Fruit fly (Drosophila melanogaster) whole organism, embryonic: ENCODE measurements around the gene CG9132.

ENCODE experiments used
- Abd-B ChIP-seq: fragments of 200-800 bp; sonication (Bioruptor generic); optimal IDR thresholded peaks from 2 replicates; lab custom pipeline; 2018; ENCODE audit warnings: missing biosample characterization, mild to moderate bottlenecking, missing genetic modification characterization, moderate library complexity
- Atf-2 ChIP-seq: fragments of 200-800 bp; sonication (Bioruptor generic); optimal IDR thresholded peaks from 2 replicates; lab custom pipeline; 2016; ENCODE audit warnings: missing biosample characterization, missing genetic modification characterization
- CG11093 ChIP-seq: fragments of 200-800 bp; sonication (Bioruptor generic); IDR thresholded peaks from 3 replicates; pipeline ENCODE4 v1.3.6; 2022; ENCODE audit warnings: missing biosample characterization, missing genetic modification characterization
- CG11398 ChIP-seq: fragments of 200-800 bp; sonication (Bioruptor generic); optimal IDR thresholded peaks from 2 replicates; lab custom pipeline; 2016; ENCODE audit warnings: missing biosample characterization, missing genetic modification characterization
- CG12155 ChIP-seq: fragments of 200-800 bp; sonication (Bioruptor generic); optimal IDR thresholded peaks from 3 replicates; lab custom pipeline; 2016; ENCODE audit warnings: missing biosample characterization, missing genetic modification characterization
- CG13123 ChIP-seq: fragments of 200-800 bp; sonication (Bioruptor generic); optimal IDR thresholded peaks from 2 replicates; lab custom pipeline; 2016; ENCODE audit warnings: missing biosample characterization, missing genetic modification characterization
- CG15011 ChIP-seq: fragments of 200-800 bp; sonication (Bioruptor generic); optimal IDR thresholded peaks from 3 replicates; lab custom pipeline; 2018; ENCODE audit warnings: missing biosample characterization, mild to moderate bottlenecking, missing genetic modification characterization
- CG15514 ChIP-seq: fragments of 200-800 bp; sonication (Bioruptor generic); optimal IDR thresholded peaks from 3 replicates; lab custom pipeline; 2017; ENCODE audit warnings: missing biosample characterization, missing genetic modification characterization, mild to moderate bottlenecking, moderate library complexity, missing genetic modification reagents
- CG17385 ChIP-seq: fragments of 200-800 bp; sonication (Bioruptor generic); optimal IDR thresholded peaks from 3 replicates; lab custom pipeline; 2018; ENCODE audit warnings: missing biosample characterization, mild to moderate bottlenecking, missing genetic modification characterization
- CG18476 ChIP-seq: fragments of 200-800 bp; sonication (Bioruptor generic); optimal IDR thresholded peaks from 2 replicates; lab custom pipeline; 2016; ENCODE audit warnings: missing biosample characterization, mild to moderate bottlenecking, missing genetic modification characterization
- CG18599 ChIP-seq: fragments of 200-800 bp; sonication (Bioruptor generic); optimal IDR thresholded peaks from 3 replicates; lab custom pipeline; 2017; ENCODE audit warnings: missing biosample characterization, missing genetic modification characterization, mild to moderate bottlenecking, moderate library complexity, missing genetic modification reagents
- CG2199 ChIP-seq: fragments of 200-800 bp; sonication (Bioruptor generic); IDR thresholded peaks from 3 replicates; pipeline ENCODE4 v1.3.6; 2022; ENCODE audit warnings: missing biosample characterization, missing genetic modification characterization
- CG3065 ChIP-seq: fragments of 200-800 bp; sonication (Bioruptor generic); optimal IDR thresholded peaks from 2 replicates; lab custom pipeline; 2016; ENCODE audit warnings: missing biosample characterization, missing genetic modification characterization
- CG34422 ChIP-seq: fragments of 200-800 bp; sonication (Bioruptor generic); IDR thresholded peaks from 3 replicates; pipeline ENCODE4 v1.3.6; 2022; ENCODE audit warnings: missing biosample characterization, missing genetic modification characterization
- CG4360 ChIP-seq: fragments of 200-800 bp; sonication (Bioruptor generic); IDR thresholded peaks from 2 replicates; pipeline ENCODE4 v1.3.6; 2022; ENCODE audit warnings: missing biosample characterization, missing genetic modification characterization
- CG7839 ChIP-seq: fragments of 200-800 bp; sonication (Bioruptor generic); optimal IDR thresholded peaks from 3 replicates; lab custom pipeline; 2018; ENCODE audit warnings: missing biosample characterization, mild to moderate bottlenecking, missing genetic modification characterization, moderate library complexity
- CG7928 ChIP-seq: fragments of 200-800 bp; sonication (Bioruptor generic); optimal IDR thresholded peaks from 2 replicates; lab custom pipeline; 2017; ENCODE audit warnings: missing biosample characterization, mild to moderate bottlenecking, missing genetic modification characterization
- CG9817 ChIP-seq: fragments of 200-800 bp; sonication (Bioruptor generic); optimal IDR thresholded peaks from 2 replicates; lab custom pipeline; 2018; ENCODE audit warnings: missing biosample characterization, mild to moderate bottlenecking, missing genetic modification characterization, moderate library complexity
- Chrac-16 ChIP-seq: fragments of 200-800 bp; sonication (Bioruptor generic); optimal IDR thresholded peaks from 3 replicates; lab custom pipeline; 2016; ENCODE audit warnings: missing biosample characterization, missing genetic modification characterization
- CoRest ChIP-seq: fragments of 200-800 bp; sonication (Bioruptor generic); optimal IDR thresholded peaks from 3 replicates; lab custom pipeline; 2018; ENCODE audit warnings: missing biosample characterization, mild to moderate bottlenecking, missing genetic modification characterization, moderate library complexity
- Dref ChIP-seq: fragments of 200-800 bp; sonication (Bioruptor generic); IDR thresholded peaks from 2 replicates; pipeline ENCODE4 v1.3.6; 2022; ENCODE audit warnings: missing biosample characterization, missing genetic modification characterization
- Eip74EF ChIP-seq, 2 experiments: fragments of 200-800 bp in 1 of 2; fragments of >200 bp in 1 of 2; sonication (Bioruptor generic) in 1 of 2; optimal IDR thresholded peaks; 2 replicates each; lab custom pipeline; 2017 to 2019; ENCODE audit warnings: missing biosample characterization in 2 of 2, missing genetic modification characterization in 2 of 2, mild to moderate bottlenecking in 1 of 2, moderate library complexity in 1 of 2
- H15 ChIP-seq: fragments of 200-800 bp; sonication (Bioruptor generic); IDR thresholded peaks from 3 replicates; pipeline ENCODE4 v1.3.6; 2022; ENCODE audit warnings: missing biosample characterization, missing genetic modification characterization
- HmgD ChIP-seq: fragments of 200-800 bp; sonication (Bioruptor generic); optimal IDR thresholded peaks from 3 replicates; lab custom pipeline; 2016; ENCODE audit warnings: missing biosample characterization, missing genetic modification characterization
- Hr39 ChIP-seq: fragments of >200 bp; optimal IDR thresholded peaks from 2 replicates; lab custom pipeline; 2017
- Hr51 ChIP-seq, 2 experiments: fragments of 200-800 bp; sonication (Bioruptor generic); optimal IDR thresholded peaks; 2 replicates in 1 of 2; 3 replicates in 1 of 2; lab custom pipeline; 2016 to 2018; ENCODE audit warnings: missing biosample characterization in 2 of 2, missing genetic modification characterization in 2 of 2, mild to moderate bottlenecking in 1 of 2, moderate library complexity in 1 of 2
- MTF-1 ChIP-seq: fragments of 200-800 bp; sonication (Bioruptor generic); optimal IDR thresholded peaks from 2 replicates; lab custom pipeline; 2018; ENCODE audit warnings: missing biosample characterization, mild to moderate bottlenecking, missing genetic modification characterization, borderline replicate concordance
- Max ChIP-seq: fragments of 200-800 bp; sonication (Bioruptor generic); optimal IDR thresholded peaks from 2 replicates; lab custom pipeline; 2016; ENCODE audit warnings: missing biosample characterization, mild to moderate bottlenecking, missing genetic modification characterization
- NC2β ChIP-seq: fragments of 200-800 bp; sonication (Bioruptor generic); optimal IDR thresholded peaks from 2 replicates; lab custom pipeline; 2016; ENCODE audit warnings: missing biosample characterization, missing genetic modification characterization
- Oli ChIP-seq: fragments of 200-800 bp; sonication (Bioruptor generic); optimal IDR thresholded peaks from 2 replicates; lab custom pipeline; 2018; ENCODE audit warnings: missing biosample characterization, mild to moderate bottlenecking, missing genetic modification characterization, moderate library complexity
- Spps ChIP-seq: fragments of 200-800 bp; sonication (Bioruptor generic); optimal IDR thresholded peaks from 2 replicates; lab custom pipeline; 2018; ENCODE audit warnings: missing biosample characterization, mild to moderate bottlenecking, missing genetic modification characterization
- abd-A ChIP-seq: fragments of 200-800 bp; sonication (Bioruptor generic); optimal IDR thresholded peaks from 3 replicates; lab custom pipeline; 2019; ENCODE audit warnings: missing biosample characterization, mild to moderate bottlenecking, missing genetic modification characterization, moderate library complexity
- bowl ChIP-seq: fragments of 200-800 bp; sonication (Bioruptor generic); IDR thresholded peaks from 2 replicates; pipeline ENCODE4 v1.3.6; 2022; ENCODE audit warnings: missing biosample characterization, missing genetic modification characterization
- caup ChIP-seq: fragments of 200-800 bp; sonication (Bioruptor generic); optimal IDR thresholded peaks from 3 replicates; lab custom pipeline; 2017; ENCODE audit warnings: missing biosample characterization, mild to moderate bottlenecking, missing genetic modification characterization, moderate library complexity; ENCODE audit not compliant: severe bottlenecking
- crc ChIP-seq: fragments of 200-800 bp; sonication (Bioruptor generic); optimal IDR thresholded peaks from 2 replicates; lab custom pipeline; 2016; ENCODE audit warnings: missing biosample characterization, missing genetic modification characterization
- danr ChIP-seq: fragments of 200-800 bp; sonication (Bioruptor generic); IDR thresholded peaks from 2 replicates; pipeline ENCODE4 v1.3.6; 2022; ENCODE audit warnings: missing biosample characterization, missing genetic modification characterization
- dysf ChIP-seq: fragments of 200-800 bp; sonication (Bioruptor generic); IDR thresholded peaks from 3 replicates; pipeline ENCODE4 v1.3.6; 2022; ENCODE audit warnings: missing biosample characterization, missing genetic modification characterization
- esg ChIP-seq: fragments of 200-800 bp; sonication (Bioruptor generic); conservative IDR thresholded peaks from 2 replicates; pipeline ENCODE4 v1.3.6; 2022; ENCODE audit warnings: missing biosample characterization, missing genetic modification characterization
- ewg ChIP-seq: fragments of 200-800 bp; sonication (Bioruptor generic); optimal IDR thresholded peaks from 3 replicates; lab custom pipeline; 2017; ENCODE audit warnings: mild to moderate bottlenecking, missing biosample characterization, missing genetic modification reagents, missing genetic modification characterization
- grn ChIP-seq: fragments of 200-800 bp; sonication (Bioruptor generic); optimal IDR thresholded peaks from 3 replicates; lab custom pipeline; 2017; ENCODE audit warnings: missing biosample characterization, missing genetic modification characterization
- gsb ChIP-seq: fragments of 200-800 bp; sonication (Bioruptor generic); IDR thresholded peaks from 2 replicates; pipeline ENCODE4 v1.3.6; 2022; ENCODE audit warnings: missing biosample characterization, missing genetic modification characterization
- her ChIP-seq: fragments of 200-800 bp; sonication (Bioruptor generic); optimal IDR thresholded peaks from 2 replicates; lab custom pipeline; 2016; ENCODE audit warnings: missing biosample characterization, missing genetic modification characterization
- lbe ChIP-seq: fragments of 200-800 bp; sonication (Bioruptor generic); optimal IDR thresholded peaks from 2 replicates; lab custom pipeline; 2016; ENCODE audit warnings: missing biosample characterization, mild to moderate bottlenecking, missing genetic modification characterization
- lmd ChIP-seq: fragments of 200-800 bp; sonication (Bioruptor generic); IDR thresholded peaks from 2 replicates; pipeline ENCODE4 v1.3.6; 2022; ENCODE audit warnings: missing biosample characterization, missing genetic modification characterization
- mirr ChIP-seq: fragments of 200-800 bp; sonication (Bioruptor generic); optimal IDR thresholded peaks from 3 replicates; lab custom pipeline; 2018; ENCODE audit warnings: missing biosample characterization, mild to moderate bottlenecking, missing genetic modification characterization
- nau ChIP-seq: fragments of 200-800 bp; sonication (Bioruptor generic); optimal IDR thresholded peaks from 3 replicates; lab custom pipeline; 2017; ENCODE audit warnings: missing biosample characterization, mild to moderate bottlenecking, missing genetic modification characterization, missing genetic modification reagents
- pb ChIP-seq: fragments of 200-800 bp; sonication (Bioruptor generic); optimal IDR thresholded peaks from 3 replicates; lab custom pipeline; 2016; ENCODE audit warnings: missing biosample characterization, missing genetic modification characterization
- psq ChIP-seq: fragments of 200-800 bp; sonication (Bioruptor generic); optimal IDR thresholded peaks from 2 replicates; lab custom pipeline; 2017; ENCODE audit warnings: missing biosample characterization, missing genetic modification characterization
- slbo ChIP-seq: fragments of 200-800 bp; sonication (Bioruptor generic); IDR thresholded peaks from 2 replicates; pipeline ENCODE4 v1.3.6; 2022; ENCODE audit warnings: missing biosample characterization, missing genetic modification characterization
- sr ChIP-seq: fragments of 200-800 bp; sonication (Bioruptor generic); IDR thresholded peaks from 3 replicates; pipeline ENCODE4 v1.3.6; 2022; ENCODE audit warnings: missing biosample characterization, missing genetic modification characterization
- unpg ChIP-seq: fragments of 200-800 bp; sonication (Bioruptor generic); optimal IDR thresholded peaks from 3 replicates; lab custom pipeline; 2018; ENCODE audit warnings: missing biosample characterization, mild to moderate bottlenecking, missing genetic modification characterization, moderate library complexity

The CG9132 gene

DNA sequence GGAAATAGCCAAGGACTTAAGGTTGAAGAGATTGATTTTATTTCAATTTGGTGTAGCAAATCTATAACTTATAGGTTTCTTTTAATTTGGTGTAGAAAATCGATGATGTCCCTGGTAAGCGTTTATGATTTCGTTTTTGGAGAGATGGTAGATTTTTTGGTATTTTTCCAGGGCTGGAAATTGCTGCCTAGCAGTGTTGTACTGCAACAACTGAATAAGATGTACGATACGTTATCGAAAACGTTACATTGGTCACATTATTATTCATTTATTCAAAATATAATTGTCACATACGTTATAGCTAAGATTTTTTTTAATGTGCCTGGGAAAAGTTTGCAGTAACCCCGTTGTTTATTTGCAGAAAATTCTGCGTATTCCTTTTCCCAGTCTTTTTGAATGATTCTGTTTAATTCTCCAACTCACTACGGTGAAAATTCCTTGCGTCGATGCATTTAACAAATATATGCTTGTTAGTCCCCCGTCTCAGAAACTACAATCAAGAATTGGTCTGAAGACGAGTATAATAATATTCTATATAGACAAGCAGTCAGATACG is 13.6 kb downstream of the CG9132 start, which contains the start of the genes CG9609 and Sap30 (continued):
- TF ChIP-seq CG2199 (GFP tag; lab: Robert Waterston, UW) (no peak), grn (GFP tag; lab: Kevin White, UChicago) (no peak), her (no peak), CG17385 (GFP tag; lab: Kevin White, UChicago) (no peak), Hr39 (lab: Kevin White, UChicago) (no peak), CG13123 (GFP tag; lab: Kevin White, UChicago) (no peak), CG18476 (no peak), Dref (peak; percentile 73), bowl (GFP tag; lab: Robert Waterston, UW) (no peak), NC2β (GFP tag; lab: Kevin White, UChicago) (no peak), CoRest (tag; lab: Kevin White, UChicago) (peak; percentile 29), gsb (no peak), MTF-1 (GFP tag; lab: Kevin White, UChicago) (no peak), nau (GFP tag; lab: Kevin White, UChicago) (no peak), CG3065 (no peak), Spps (tag; lab: Kevin White, UChicago) (no peak), CG12155 (GFP tag; lab: Kevin White, UChicago) (no peak), CG11093 (GFP tag; lab: Robert Waterston, UW) (no peak), Chrac-16 (GFP tag; lab: Kevin White, UChicago) (no peak), CG9817 (no peak), dysf (GFP tag; lab: Robert Waterston, UW) (no peak), Eip74EF (GFP tag; optimal IDR thresholded peaks at IDR 0.05; lab: Kevin White, UChicago) (no peak), danr (GFP tag; lab: Robert Waterston, UW) (no peak), Hr51 (GFP tag; optimal IDR thresholded peaks at IDR 0.05; lab: Kevin White, UChicago) (no peak), lmd (GFP tag; lab: Robert Waterston, UW) (no peak), crc (no peak), CG11398 (GFP tag; lab: Kevin White, UChicago) (no peak), CG7928 (GFP tag; lab: Kevin White, UChicago) (peak; percentile 90), CG15011 (GFP tag; lab: Kevin White, UChicago) (no peak), CG34422 (GFP tag; lab: Robert Waterston, UW) (no peak), abd-A (tag; lab: Kevin White, UChicago) (no peak), CG4360 (no peak), CG7839 (tag; lab: Kevin White, UChicago) (no peak), unpg (GFP tag; lab: Kevin White, UChicago) (no peak), psq (GFP tag; lab: Kevin White, UChicago) (no peak), pb (GFP tag; lab: Kevin White, UChicago) (no peak), Oli (tag; lab: Kevin White, UChicago) (no peak), Max (GFP tag; lab: Kevin White, UChicago) (no peak), lbe (GFP tag; lab: Kevin White, UChicago) (no peak), sr (GFP tag; lab: Robert Waterston, UW) (no peak), mirr (GFP tag; lab: Kevin White, UChicago) (no peak), esg (GFP tag; lab: Robert Waterston, UW) (no peak), Atf-2 (GFP tag; lab: Kevin White, UChicago) (no peak), H15 (GFP tag; lab: Robert Waterston, UW) (no peak), HmgD (no peak), ewg (GFP tag; lab: Kevin White, UChicago) (no peak), slbo (GFP tag; lab: Robert Waterston, UW) (peak; percentile 23), Abd-B (no peak), caup (GFP tag; lab: Kevin White, UChicago) (no peak), CG18599 (no peak), CG15514 (peak; percentile 10)
